Fruit fly (Drosophila melanogaster) ovary, adult (tissue): ENCODE data around the gene maca.

ENCODE experiments used
- CG17801 ChIP-seq: fragments of 200-800 bp; optimal IDR thresholded peaks from 2 replicates; lab custom pipeline; 2019; ENCODE audit warnings: missing biosample characterization, mild to moderate bottlenecking, missing genetic modification characterization, moderate library complexity; ENCODE audit not compliant: partially characterized antibody

Gene maca

dm6 chr3R:15494302-15494701, at the start of gene maca:
maca (plus strand) TSS chr3R:15494602.
- TF ChIP-seq CG17801 (GFP tag; lab: Kevin White, UChicago): no peak

dm6 chr3R:15446149-15446548, 48.3 kb upstream of the maca start:
- no peak for TF ChIP-seq CG17801 (GFP tag; lab: Kevin White, UChicago)

- no peak for TF ChIP-seq CG17801 (GFP tag; lab: Kevin White, UChicago)
Measured at dm6 chr3R:15447791-15448190, 46.6 kb upstream of the maca start.

- TF ChIP-seq CG17801 (GFP tag; lab: Kevin White, UChicago): no peak
Measured at dm6 chr3R:15448657-15449056, 45.7 kb upstream of the maca start.

dm6 chr3R:15451344-15452107, 42.9 kb upstream of the maca start:
- TF ChIP-seq CG17801 (GFP tag; lab: Kevin White, UChicago): no peak

- TF ChIP-seq CG17801 (GFP tag; lab: Kevin White, UChicago): no peak
Measured at dm6 chr3R:15457386-15458011, 36.9 kb upstream of the maca start.

dm6 chr3R:15458186-15458715, 36.2 kb upstream of the maca start:
- TF ChIP-seq CG17801 (GFP tag; lab: Kevin White, UChicago): no peak

dm6 chr3R:15463172-15463571, 31.2 kb upstream of the maca start:
- TF ChIP-seq CG17801 (GFP tag; lab: Kevin White, UChicago): no peak

- TF ChIP-seq CG17801 (GFP tag; lab: Kevin White, UChicago): no peak
Measured at dm6 chr3R:15467991-15468764, 26.2 kb upstream of the maca start.

dm6 chr3R:15471742-15472141, 22.7 kb upstream of the maca start:
- TF ChIP-seq CG17801 (GFP tag; lab: Kevin White, UChicago): no peak

- peak; percentile 95 for TF ChIP-seq CG17801 (GFP tag; lab: Kevin White, UChicago)
Measured at dm6 chr3R:15472753-15473212, 21.6 kb upstream of the maca start.

- no peak for TF ChIP-seq CG17801 (GFP tag; lab: Kevin White, UChicago)
Measured at dm6 chr3R:15473360-15473938, 21.0 kb upstream of the maca start.

dm6 chr3R:15474820-15475219, 19.6 kb upstream of the maca start:
- no peak for TF ChIP-seq CG17801 (GFP tag; lab: Kevin White, UChicago)

dm6 chr3R:15475973-15476692, 18.3 kb upstream of the maca start, which contains the start of gene AdamTS-A:
AdamTS-A (minus strand) TSS chr3R:15476193.
- no peak for TF ChIP-seq CG17801 (GFP tag; lab: Kevin White, UChicago)
